Worm (Caenorhabditis elegans) whole organism, L1 larva: Measurements from ENCODE around the gene E01G4.3.

Experiments
- C04F5.9 ChIP-seq: sonication (generic microtip); optimal IDR thresholded peaks from 2 replicates; lab custom pipeline; 2016; ENCODE audit warnings: missing genetic modification characterization, missing compliant biosample characterization
- C34B4.2 ChIP-seq: sonication (generic microtip); optimal IDR thresholded peaks from 2 replicates; lab custom pipeline; 2017; ENCODE audit warnings: mild to moderate bottlenecking, missing genetic modification characterization, missing compliant biosample characterization
- F16B12.6 ChIP-seq: fragments of 150-350 bp; optimal IDR thresholded peaks from 2 replicates; lab custom pipeline; 2014; ENCODE audit warnings: missing biosample characterization, missing genetic modification characterization
- aha-1 ChIP-seq: fragments of 150-350 bp; optimal IDR thresholded peaks from 2 replicates; lab custom pipeline; 2014; ENCODE audit warnings: missing biosample characterization, missing genetic modification characterization
- aly-2 ChIP-seq: fragments of 150-350 bp; optimal IDR thresholded peaks from 2 replicates; lab custom pipeline; 2014; ENCODE audit warnings: missing biosample characterization, missing genetic modification characterization
- ceh-8 ChIP-seq: fragments of 200-800 bp; sonication (Bioruptor generic); optimal IDR thresholded peaks from 2 replicates; lab custom pipeline; 2018; ENCODE audit warnings: mild to moderate bottlenecking, missing genetic modification characterization, moderate library complexity, missing compliant biosample characterization
- ceh-82 ChIP-seq, 3 experiments: fragments of 150-350 bp in 1 of 3; sonication (generic microtip) in 2 of 3; optimal IDR thresholded peaks; 2 replicates each; lab custom pipeline; 2014 to 2017; ENCODE audit warnings: missing biosample characterization in 3 of 3, missing genetic modification characterization in 3 of 3
- ces-1 ChIP-seq: fragments of 150-350 bp; optimal IDR thresholded peaks from 2 replicates; lab custom pipeline; 2014; ENCODE audit warnings: missing biosample characterization, missing genetic modification reagents, missing genetic modification characterization
- efl-1 ChIP-seq, 4 experiments: fragments of 150-350 bp; optimal IDR thresholded peaks in 3 of 4; peaks in 1 of 4; 1 replicate in 1 of 4; 2 replicates in 3 of 4; lab custom pipeline; 2014; ENCODE audit warnings: missing biosample characterization in 2 of 4, missing genetic modification characterization in 2 of 4, missing genetic modification reagents in 2 of 4
- egl-13 ChIP-seq: sonication (generic microtip); optimal IDR thresholded peaks from 2 replicates; lab custom pipeline; 2016; ENCODE audit warnings: missing genotype, missing genetic modification reagents, missing genetic modification characterization, missing compliant biosample characterization
- elt-3 ChIP-seq, 6 experiments: fragments of 150-350 bp in 1 of 6; sonication (generic microtip); optimal IDR thresholded peaks; 2 replicates each; lab custom pipeline; 2017 to 2018; ENCODE audit warnings: missing biosample characterization in 6 of 6, missing genetic modification characterization in 6 of 6, inconsistent platforms in 1 of 6
- ets-5 ChIP-seq: fragments of 200-800 bp; sonication (Bioruptor generic); IDR thresholded peaks from 2 replicates; pipeline ENCODE4 v1.3.6; 2022; ENCODE audit warnings: missing genetic modification characterization, missing compliant biosample characterization
- fkh-4 ChIP-seq: sonication (generic microtip); optimal IDR thresholded peaks from 2 replicates; lab custom pipeline; 2016; ENCODE audit warnings: missing compliant biosample characterization, missing genetic modification characterization, borderline replicate concordance
- fos-1 ChIP-seq: fragments of 150-350 bp; optimal IDR thresholded peaks from 2 replicates; lab custom pipeline; 2014; ENCODE audit warnings: missing biosample characterization, missing genetic modification characterization
- grh-1 ChIP-seq: fragments of 200-800 bp; sonication (Bioruptor generic); IDR thresholded peaks from 2 replicates; pipeline ENCODE4 v1.3.6; 2022; ENCODE audit warnings: missing genetic modification reagents, missing genetic modification characterization, missing compliant biosample characterization
- hlh-4 ChIP-seq: sonication (generic microtip); optimal IDR thresholded peaks from 2 replicates; lab custom pipeline; 2016; ENCODE audit warnings: mild to moderate bottlenecking, missing genetic modification characterization, missing compliant biosample characterization
- isw-1 ChIP-seq: fragments of 200-800 bp; sonication (Bioruptor generic); IDR thresholded peaks from 2 replicates; pipeline ENCODE4 v1.3.6; 2022; ENCODE audit warnings: missing genetic modification characterization, missing compliant biosample characterization
- lin-13 ChIP-seq: fragments of 150-350 bp; optimal IDR thresholded peaks from 2 replicates; lab custom pipeline; 2014; ENCODE audit warnings: missing biosample characterization, missing genetic modification reagents, missing genetic modification characterization
- lin-14 ChIP-seq: fragments of 200-800 bp; sonication (Bioruptor generic); optimal IDR thresholded peaks from 2 replicates; lab custom pipeline; 2018; ENCODE audit warnings: mild to moderate bottlenecking, missing genetic modification characterization, moderate library complexity, missing compliant biosample characterization
- lin-15B ChIP-seq: fragments of 150-350 bp; sonication (generic microtip); optimal IDR thresholded peaks from 3 replicates; lab custom pipeline; 2014; ENCODE audit warnings: missing biosample characterization, missing genetic modification characterization
- lir-3 ChIP-seq: sonication (generic microtip); optimal IDR thresholded peaks from 2 replicates; lab custom pipeline; 2016; ENCODE audit warnings: mild to moderate bottlenecking, missing genetic modification characterization, moderate library complexity, missing compliant biosample characterization; ENCODE audit not compliant: poor library complexity
- mab-9 ChIP-seq: fragments of 200-800 bp; sonication (Bioruptor generic); IDR thresholded peaks from 2 replicates; pipeline ENCODE4 v1.3.6; 2022; ENCODE audit warnings: missing genetic modification reagents, missing genetic modification characterization, missing compliant biosample characterization
- nhr-11 ChIP-seq: fragments of 150-350 bp; optimal IDR thresholded peaks from 2 replicates; lab custom pipeline; 2014; ENCODE audit warnings: missing biosample characterization, missing genetic modification characterization
- nhr-12 ChIP-seq: sonication (generic microtip); optimal IDR thresholded peaks from 2 replicates; lab custom pipeline; 2017; ENCODE audit warnings: missing biosample characterization, missing genetic modification characterization
- nhr-19 ChIP-seq: fragments of 200-800 bp; sonication (Bioruptor generic); conservative IDR thresholded peaks from 2 replicates; pipeline ENCODE4 v1.3.6; 2022; ENCODE audit warnings: missing genetic modification characterization, missing compliant biosample characterization
- nhr-237 ChIP-seq: fragments of 150-350 bp; optimal IDR thresholded peaks from 2 replicates; lab custom pipeline; 2014; ENCODE audit warnings: missing biosample characterization, missing genetic modification characterization
- nhr-28 ChIP-seq: fragments of 150-350 bp; optimal IDR thresholded peaks from 2 replicates; lab custom pipeline; 2014; ENCODE audit warnings: missing biosample characterization, missing genetic modification characterization
- nhr-47 ChIP-seq: sonication (generic microtip); optimal IDR thresholded peaks from 2 replicates; lab custom pipeline; 2016; ENCODE audit warnings: mild to moderate bottlenecking, missing genetic modification characterization, moderate library complexity, missing compliant biosample characterization
- nhr-85 ChIP-seq: sonication (generic microtip); peaks from one replicate; lab custom pipeline; 2016; ENCODE audit warnings: missing genetic modification characterization, inconsistent platforms, missing compliant biosample characterization
- nhr-90 ChIP-seq: sonication (generic microtip); optimal IDR thresholded peaks from 2 replicates; lab custom pipeline; 2016; ENCODE audit warnings: mild to moderate bottlenecking, missing genetic modification characterization, missing compliant biosample characterization; ENCODE audit not compliant: poor library complexity
- pag-3 ChIP-seq: sonication (generic microtip); optimal IDR thresholded peaks from 2 replicates; lab custom pipeline; 2017; ENCODE audit warnings: missing genetic modification characterization, mild to moderate bottlenecking, missing compliant biosample characterization, antibody characterized with exemption, borderline replicate concordance; ENCODE audit not compliant: insufficient read depth
- pqm-1 ChIP-seq: sonication (generic microtip); optimal IDR thresholded peaks from 3 replicates; lab custom pipeline; 2017; ENCODE audit warnings: missing biosample characterization, missing genetic modification characterization
- rnt-1 ChIP-seq: sonication (generic microtip); optimal IDR thresholded peaks from 2 replicates; lab custom pipeline; 2016; ENCODE audit warnings: mild to moderate bottlenecking, missing genetic modification characterization, moderate library complexity, missing compliant biosample characterization
- skn-1 ChIP-seq: fragments of 150-350 bp; optimal IDR thresholded peaks from 2 replicates; lab custom pipeline; 2014; ENCODE audit warnings: missing biosample characterization, missing genetic modification characterization
- snpc-4 ChIP-seq: fragments of 150-350 bp; optimal IDR thresholded peaks from 2 replicates; lab custom pipeline; 2014; ENCODE audit warnings: missing biosample characterization, missing genetic modification characterization
- snu-23 ChIP-seq: sonication (generic microtip); optimal IDR thresholded peaks from 2 replicates; lab custom pipeline; 2016; ENCODE audit warnings: missing genetic modification characterization, missing compliant biosample characterization
- sptf-1 ChIP-seq: fragments of 150-350 bp; optimal IDR thresholded peaks from 2 replicates; lab custom pipeline; 2014; ENCODE audit warnings: missing biosample characterization, missing genetic modification characterization
- sup-37 ChIP-seq: fragments of 200-800 bp; sonication (Bioruptor generic); optimal IDR thresholded peaks from 2 replicates; lab custom pipeline; 2018; ENCODE audit warnings: mild to moderate bottlenecking, missing genetic modification characterization, missing compliant biosample characterization
- swsn-7 ChIP-seq: sonication (generic microtip); optimal IDR thresholded peaks from 2 replicates; lab custom pipeline; 2016; ENCODE audit warnings: missing genetic modification characterization, missing compliant biosample characterization
- tbx-2 ChIP-seq: sonication (generic microtip); optimal IDR thresholded peaks from 2 replicates; lab custom pipeline; 2016; ENCODE audit warnings: missing genetic modification characterization, missing compliant biosample characterization
- tlp-1 ChIP-seq: fragments of 150-350 bp; optimal IDR thresholded peaks from 2 replicates; lab custom pipeline; 2014; ENCODE audit warnings: missing biosample characterization, missing genetic modification characterization
- unc-130 ChIP-seq: fragments of 150-350 bp; optimal IDR thresholded peaks from 2 replicates; lab custom pipeline; 2017; ENCODE audit warnings: missing biosample characterization, missing genetic modification characterization, inconsistent platforms
- vab-15 ChIP-seq: sonication (generic microtip); optimal IDR thresholded peaks from 2 replicates; lab custom pipeline; 2017; ENCODE audit warnings: missing genotype, mild to moderate bottlenecking, missing genetic modification characterization, missing compliant biosample characterization
- zag-1 ChIP-seq: fragments of 150-350 bp; optimal IDR thresholded peaks from 2 replicates; lab custom pipeline; 2014; ENCODE audit warnings: missing biosample characterization, missing genetic modification characterization
- ztf-4 ChIP-seq: fragments of 150-350 bp; optimal IDR thresholded peaks from 2 replicates; lab custom pipeline; 2014; ENCODE audit warnings: missing biosample characterization, missing genetic modification characterization

Gene E01G4.3

DNA sequence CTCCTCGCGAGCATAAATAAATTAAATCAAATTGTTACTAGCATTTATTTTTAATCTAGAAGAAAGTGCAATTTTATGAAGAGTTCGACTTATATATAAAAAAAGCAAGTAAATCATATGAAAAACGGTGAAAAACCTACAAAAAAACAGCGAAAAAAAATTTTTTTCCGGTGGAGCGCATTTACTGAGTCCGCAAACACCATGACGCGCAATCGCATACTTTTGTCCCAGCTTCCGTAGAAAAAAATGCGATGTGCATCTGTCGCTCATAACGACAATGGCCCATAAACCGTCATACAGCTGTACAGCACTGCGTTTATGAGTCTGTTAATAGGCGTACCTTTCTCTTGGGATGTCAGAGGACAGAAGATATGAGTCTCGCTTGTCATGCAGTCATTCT is 7.8 kb upstream of the E01G4.3 start (continued):
- no peak for TF ChIP-seq C04F5.9
- TF ChIP-seq lin-15B (tag; lab: Kevin White, UChicago) = peak; percentile 69
- peak; percentile 73 for TF ChIP-seq efl-1 (optimal IDR thresholded peaks at IDR 0.05; lab: Kevin White, UChicago)
- peak; percentile 74 to 97 for TF ChIP-seq efl-1 (GFP tag; optimal IDR thresholded peaks at IDR 0.05 in 1 of 2; lab: Kevin White, UChicago)
- TF ChIP-seq unc-130 (tag; lab: Kevin White, UChicago) = peak; percentile 58
- TF ChIP-seq ceh-8 (GFP tag; lab: Kevin White, UChicago) = no peak
- TF ChIP-seq ces-1 (GFP tag; lab: Kevin White, UChicago) = no peak
- TF ChIP-seq fkh-4 (tag; lab: Kevin White, UChicago) = no peak
- TF ChIP-seq tlp-1 (tag; lab: Kevin White, UChicago) = no peak
- no peak for TF ChIP-seq sup-37 (GFP tag; lab: Kevin White, UChicago)
- TF ChIP-seq lin-13 (GFP tag; lab: Kevin White, UChicago) = peak; percentile 36
- 0 out of 2 replicates have a peak, but pooled peaks have one; percentile 26 for TF ChIP-seq grh-1 (GFP tag; lab: Robert Waterston, UW)
- TF ChIP-seq pag-3 (tag; lab: Kevin White, UChicago) = no peak
- peak; percentile 48 for TF ChIP-seq isw-1
- no peak for TF ChIP-seq pqm-1 (tag; lab: Kevin White, UChicago)
- peak; percentile 58 for TF ChIP-seq nhr-90
- peak; percentile 77 for TF ChIP-seq snu-23 (GFP tag; lab: Kevin White, UChicago)
- TF ChIP-seq ztf-4 = no peak
- peak; percentile 50 for TF ChIP-seq lin-14
- TF ChIP-seq ets-5 (GFP tag; lab: Robert Waterston, UW) = no peak
- TF ChIP-seq aha-1 (tag; lab: Kevin White, UChicago) = no peak
- TF ChIP-seq vab-15 (tag; lab: Kevin White, UChicago) = no peak
- TF ChIP-seq nhr-85 (tag; lab: Kevin White, UChicago) = peak; percentile 85
- no peak for TF ChIP-seq nhr-11 (tag; lab: Kevin White, UChicago)
- TF ChIP-seq aly-2 (tag; lab: Kevin White, UChicago) = no peak
- TF ChIP-seq rnt-1 (tag; lab: Kevin White, UChicago) = peak; percentile 73
- no peak for TF ChIP-seq mab-9
- TF ChIP-seq F16B12.6 (tag; lab: Kevin White, UChicago) = peak; percentile 94
- peak; percentile 41 for TF ChIP-seq skn-1 (tag; lab: Kevin White, UChicago)
- TF ChIP-seq zag-1 (tag; lab: Kevin White, UChicago) = no peak
- peak; percentile 78 for TF ChIP-seq nhr-19 (GFP tag; lab: Robert Waterston, UW)
- no peak for TF ChIP-seq hlh-4 (tag; lab: Kevin White, UChicago)
- no peak for TF ChIP-seq nhr-12 (tag; lab: Kevin White, UChicago)
- no peak for TF ChIP-seq sptf-1 (tag; lab: Kevin White, UChicago)
- no peak for TF ChIP-seq fos-1 (tag; lab: Kevin White, UChicago)
- no peak for TF ChIP-seq elt-3 (tag; optimal IDR thresholded peaks at IDR 0.05; lab: Kevin White, UChicago)
- TF ChIP-seq egl-13 (tag; lab: Kevin White, UChicago) = peak; percentile 18
- peak; percentile 60 for TF ChIP-seq tbx-2 (tag; lab: Kevin White, UChicago)
- no peak for TF ChIP-seq nhr-28
- no peak for TF ChIP-seq nhr-237
- peak; percentile 58 for TF ChIP-seq swsn-7 (tag; lab: Kevin White, UChicago)
- TF ChIP-seq snpc-4 = peak; percentile 53
- TF ChIP-seq lir-3 (tag; lab: Kevin White, UChicago) = no peak
- no peak for TF ChIP-seq C34B4.2 (tag; lab: Kevin White, UChicago)
- peak; percentile 76 for TF ChIP-seq nhr-47 (tag; lab: Kevin White, UChicago)
- TF ChIP-seq ceh-82 (tag; optimal IDR thresholded peaks at IDR 0.05; lab: Kevin White, UChicago) = peak; percentile 51 to 57 (median 56)
